Worm (Caenorhabditis elegans): ENCODE data around the gene col-84.

ce11 chrII:11832475-11832874, 35.9 kb upstream of the col-84 start, which contains the start of gene clec-144:
- no peak for TF ChIP-seq ama-1 (optimal IDR thresholded peaks at IDR 0.05)
- TF ChIP-seq ama-1 (GFP tag; optimal IDR thresholded peaks at IDR 0.05): no peak
- TF ChIP-seq madf-8 (GFP tag; conservative IDR thresholded peaks at IDR 0.05): no peak
- no peak for TF ChIP-seq dpl-1 (GFP tag; optimal IDR thresholded peaks at IDR 0.05)
- TF ChIP-seq sea-2 (GFP tag; IDR thresholded peaks at IDR 0.05): no peak
- TF ChIP-seq nhr-120 (GFP tag; IDR thresholded peaks at IDR 0.05): no peak
- no peak for TF ChIP-seq lin-35 (GFP tag; optimal IDR thresholded peaks at IDR 0.05)
- TF ChIP-seq unc-130 (GFP tag; optimal IDR thresholded peaks at IDR 0.05): no peak
